Fruit fly (Drosophila melanogaster) whole organism, prepupa: ENCODE data around the gene Gga.

ENCODE experiments used
- CG10631 ChIP-seq: fragments of 200-800 bp; sonication (Bioruptor generic); optimal IDR thresholded peaks from 2 replicates; lab custom pipeline; 2016; ENCODE audit warnings: missing biosample characterization, missing genetic modification characterization
- CG10669 ChIP-seq: fragments of 200-800 bp; sonication (Bioruptor generic); optimal IDR thresholded peaks from 3 replicates; lab custom pipeline; 2018; ENCODE audit warnings: missing biosample characterization, mild to moderate bottlenecking, missing genetic modification characterization, moderate library complexity
- CG11294 ChIP-seq: fragments of 200-800 bp; sonication (Bioruptor generic); IDR thresholded peaks from 2 replicates; pipeline ENCODE4 v1.3.6; 2022; ENCODE audit warnings: missing biosample characterization, missing genetic modification characterization
- CG11762 ChIP-seq: fragments of 200-800 bp; sonication (Bioruptor generic); optimal IDR thresholded peaks from 3 replicates; lab custom pipeline; 2016; ENCODE audit warnings: missing biosample characterization, missing genetic modification characterization; ENCODE audit not compliant: insufficient read depth
- CG11902 ChIP-seq: fragments of 200-800 bp; sonication (Bioruptor generic); optimal IDR thresholded peaks from 3 replicates; lab custom pipeline; 2016; ENCODE audit warnings: missing biosample characterization, missing genetic modification characterization
- CG1621 ChIP-seq: fragments of 200-800 bp; sonication (Bioruptor generic); optimal IDR thresholded peaks from 3 replicates; lab custom pipeline; 2018; ENCODE audit warnings: missing biosample characterization, mild to moderate bottlenecking, missing genetic modification characterization
- CG16779 ChIP-seq: fragments of 200-800 bp; sonication (Bioruptor generic); optimal IDR thresholded peaks from 3 replicates; lab custom pipeline; 2017; ENCODE audit warnings: missing biosample characterization, mild to moderate bottlenecking, missing genetic modification characterization
- CG3032 ChIP-seq: fragments of 200-800 bp; optimal IDR thresholded peaks from 2 replicates; lab custom pipeline; 2019; ENCODE audit warnings: missing biosample characterization, mild to moderate bottlenecking, missing genetic modification characterization, moderate library complexity
- CG31627 ChIP-seq: fragments of 200-800 bp; sonication (Bioruptor generic); optimal IDR thresholded peaks from 3 replicates; lab custom pipeline; 2016; ENCODE audit warnings: missing biosample characterization, missing genetic modification characterization
- CG34406 ChIP-seq: fragments of 200-800 bp; sonication (Bioruptor generic); optimal IDR thresholded peaks from 3 replicates; lab custom pipeline; 2016; ENCODE audit warnings: missing biosample characterization, missing genetic modification characterization
- CG3919 ChIP-seq: fragments of 200-800 bp; sonication (Bioruptor generic); optimal IDR thresholded peaks from 3 replicates; lab custom pipeline; 2016; ENCODE audit warnings: missing biosample characterization, missing genetic modification characterization
- CG6792 ChIP-seq: fragments of 200-800 bp; sonication (Bioruptor generic); optimal IDR thresholded peaks from 3 replicates; lab custom pipeline; 2016; ENCODE audit warnings: missing biosample characterization, missing genetic modification characterization
- CG6854 ChIP-seq: fragments of 200-800 bp; sonication (Bioruptor generic); optimal IDR thresholded peaks from 2 replicates; lab custom pipeline; 2017; ENCODE audit warnings: missing biosample characterization, mild to moderate bottlenecking, missing genetic modification characterization
- CG8119 ChIP-seq: fragments of 200-800 bp; sonication (Bioruptor generic); IDR thresholded peaks from 3 replicates; pipeline ENCODE4 v1.3.6; 2022; ENCODE audit warnings: missing biosample characterization, missing genetic modification characterization
- CG8632 ChIP-seq: fragments of 200-800 bp; sonication (Bioruptor generic); optimal IDR thresholded peaks from 3 replicates; lab custom pipeline; 2016; ENCODE audit warnings: missing biosample characterization, missing genetic modification characterization
- Eip78C ChIP-seq: fragments of 200-800 bp; sonication (Bioruptor generic); peaks from one replicate; lab custom pipeline; 2016; ENCODE audit warnings: missing biosample characterization, missing genetic modification characterization
- Eip93F ChIP-seq: fragments of 200-800 bp; sonication (Bioruptor generic); optimal IDR thresholded peaks from 2 replicates; lab custom pipeline; 2016; ENCODE audit warnings: missing biosample characterization, mild to moderate bottlenecking, missing genetic modification characterization
- Gug ChIP-seq: fragments of 200-800 bp; sonication (Bioruptor generic); IDR thresholded peaks from 2 replicates; pipeline ENCODE4 v1.3.6; 2022; ENCODE audit warnings: missing biosample characterization, missing genetic modification characterization
- Hr38 ChIP-seq: sonication (Bioruptor generic); optimal IDR thresholded peaks from 2 replicates; lab custom pipeline; 2016; ENCODE audit warnings: missing biosample characterization, missing genetic modification characterization
- Hr39 ChIP-seq: fragments of 200-800 bp; sonication (Bioruptor generic); optimal IDR thresholded peaks from 2 replicates; lab custom pipeline; 2016; ENCODE audit warnings: missing biosample characterization, missing genetic modification characterization
- Hr4 ChIP-seq: fragments of 200-800 bp; sonication (Bioruptor generic); optimal IDR thresholded peaks from 3 replicates; lab custom pipeline; 2016; ENCODE audit warnings: missing biosample characterization, missing genetic modification characterization
- Lpt ChIP-seq: fragments of 200-800 bp; sonication (Bioruptor generic); optimal IDR thresholded peaks from 3 replicates; lab custom pipeline; 2016; ENCODE audit warnings: missing biosample characterization, missing genetic modification characterization
- Met ChIP-seq: fragments of 200-800 bp; sonication (Bioruptor generic); optimal IDR thresholded peaks from 3 replicates; lab custom pipeline; 2016; ENCODE audit warnings: missing biosample characterization, missing genetic modification characterization
- Smox ChIP-seq: fragments of 200-800 bp; sonication (Bioruptor generic); optimal IDR thresholded peaks from 3 replicates; lab custom pipeline; 2016; ENCODE audit warnings: missing biosample characterization, missing genetic modification characterization
- Sox102F ChIP-seq: fragments of 200-800 bp; sonication (Bioruptor generic); optimal IDR thresholded peaks from 2 replicates; lab custom pipeline; 2016; ENCODE audit warnings: missing biosample characterization, mild to moderate bottlenecking, missing genetic modification characterization
- Sox15 ChIP-seq: fragments of 200-800 bp; sonication (Bioruptor generic); optimal IDR thresholded peaks from 3 replicates; lab custom pipeline; 2016; ENCODE audit warnings: missing biosample characterization, missing genetic modification characterization
- achi ChIP-seq: fragments of 200-800 bp; sonication (Bioruptor generic); optimal IDR thresholded peaks from 3 replicates; lab custom pipeline; 2016; ENCODE audit warnings: missing biosample characterization, missing genetic modification characterization
- acj6 ChIP-seq: fragments of 200-800 bp; sonication (Bioruptor generic); optimal IDR thresholded peaks from 3 replicates; lab custom pipeline; 2016; ENCODE audit warnings: missing biosample characterization, missing genetic modification characterization
- dac ChIP-seq: fragments of 200-800 bp; sonication (Bioruptor generic); optimal IDR thresholded peaks from 2 replicates; lab custom pipeline; 2017; ENCODE audit warnings: missing biosample characterization, mild to moderate bottlenecking, missing genetic modification characterization
- dsx ChIP-seq: fragments of 200-800 bp; optimal IDR thresholded peaks from 3 replicates; lab custom pipeline; 2019; ENCODE audit warnings: missing biosample characterization, mild to moderate bottlenecking, missing genetic modification characterization, moderate library complexity; ENCODE audit not compliant: poor library complexity, severe bottlenecking
- eg ChIP-seq: fragments of 200-800 bp; sonication (Bioruptor generic); IDR thresholded peaks from 3 replicates; pipeline ENCODE4 v1.3.6; 2022; ENCODE audit warnings: missing biosample characterization, missing genetic modification characterization
- esn ChIP-seq: fragments of 200-800 bp; sonication (Bioruptor generic); optimal IDR thresholded peaks from 2 replicates; lab custom pipeline; 2016; ENCODE audit warnings: missing biosample characterization, mild to moderate bottlenecking, missing genetic modification characterization, moderate library complexity
- fd59A ChIP-seq: fragments of 200-800 bp; sonication (Bioruptor generic); optimal IDR thresholded peaks from 2 replicates; lab custom pipeline; 2017; ENCODE audit warnings: missing biosample characterization, mild to moderate bottlenecking, missing genetic modification characterization, missing genetic modification reagents
- fkh ChIP-seq: fragments of 200-800 bp; sonication (Bioruptor generic); optimal IDR thresholded peaks from 3 replicates; lab custom pipeline; 2017; ENCODE audit warnings: missing biosample characterization, mild to moderate bottlenecking, missing genetic modification characterization, moderate library complexity
- lz ChIP-seq: fragments of 200-800 bp; sonication (Bioruptor generic); optimal IDR thresholded peaks from 3 replicates; lab custom pipeline; 2016; ENCODE audit warnings: missing biosample characterization, missing genetic modification characterization
- net ChIP-seq: fragments of 200-800 bp; sonication (Bioruptor generic); optimal IDR thresholded peaks from 3 replicates; lab custom pipeline; 2016; ENCODE audit warnings: missing biosample characterization, missing genetic modification characterization
- salr ChIP-seq, 2 experiments: fragments of 200-800 bp; sonication (Bioruptor generic); optimal IDR thresholded peaks; 3 replicates each; lab custom pipeline; 2016 to 2018; ENCODE audit warnings: missing biosample characterization in 2 of 2, missing genetic modification characterization in 2 of 2, mild to moderate bottlenecking in 1 of 2
- spab ChIP-seq: fragments of 200-800 bp; sonication (Bioruptor generic); optimal IDR thresholded peaks from 2 replicates; lab custom pipeline; 2017; ENCODE audit warnings: missing biosample characterization, mild to moderate bottlenecking, missing genetic modification characterization, missing genetic modification reagents
- ss ChIP-seq, 2 experiments: fragments of 200-800 bp; sonication (Bioruptor generic); optimal IDR thresholded peaks; 2 replicates in 1 of 2; 3 replicates in 1 of 2; lab custom pipeline; 2017 to 2018; ENCODE audit warnings: mild to moderate bottlenecking in 2 of 2, missing biosample characterization in 2 of 2, missing genetic modification characterization in 2 of 2, moderate library complexity in 1 of 2
- svp ChIP-seq: fragments of 200-800 bp; sonication (Bioruptor generic); peaks from one replicate; lab custom pipeline; 2016; ENCODE audit warnings: missing biosample characterization, missing genetic modification characterization
- topi ChIP-seq: fragments of 200-800 bp; sonication (Bioruptor generic); optimal IDR thresholded peaks from 3 replicates; lab custom pipeline; 2016; ENCODE audit warnings: missing biosample characterization, missing genetic modification characterization

Gga gene

dm6 chrX:9640690-9641149, 39.9 kb downstream of the Gga start (continued):
- TF ChIP-seq dsx: peak; percentile 87
- peak; percentile 93 for TF ChIP-seq CG3919 (GFP tag; lab: Kevin White, UChicago)
- peak; percentile 92 for TF ChIP-seq Met (GFP tag; lab: Kevin White, UChicago)
- TF ChIP-seq Hr4 (GFP tag; lab: Kevin White, UChicago): peak; percentile 96
- TF ChIP-seq fd59A (GFP tag; lab: Kevin White, UChicago): peak; percentile 76
- TF ChIP-seq Hr38 (GFP tag; lab: Kevin White, UChicago): peak; percentile 6
- peak; percentile 93 for TF ChIP-seq CG34406
- TF ChIP-seq CG16779 (tag; lab: Kevin White, UChicago): peak; percentile 92
- TF ChIP-seq CG3032: peak; percentile 85
- peak; percentile 82 for TF ChIP-seq CG10631 (GFP tag; lab: Kevin White, UChicago)
- peak; percentile 92 for TF ChIP-seq lz (GFP tag; lab: Kevin White, UChicago)
- TF ChIP-seq spab: peak; percentile 67
- TF ChIP-seq acj6: peak; percentile 88
- peak; percentile 93 for TF ChIP-seq topi
- TF ChIP-seq Eip93F (GFP tag; lab: Kevin White, UChicago): peak; percentile 84
- TF ChIP-seq CG11762 (GFP tag; lab: Kevin White, UChicago): peak; percentile 88
- peak; percentile 87 for TF ChIP-seq achi (GFP tag; lab: Kevin White, UChicago)
- peak; percentile 76 for TF ChIP-seq CG11902
- peak; percentile 89 for TF ChIP-seq dac (GFP tag; lab: Kevin White, UChicago)
- peak; percentile 96 for TF ChIP-seq CG8119 (GFP tag; lab: Robert Waterston, UW)
- peak; percentile 81 for TF ChIP-seq Sox15 (GFP tag; lab: Kevin White, UChicago)
- peak; percentile 90 for TF ChIP-seq Gug
- peak; percentile 70 to 81 for TF ChIP-seq salr (GFP tag; optimal IDR thresholded peaks at IDR 0.05; lab: Kevin White, UChicago)
- peak; percentile 85 for TF ChIP-seq Hr39 (GFP tag; lab: Kevin White, UChicago)
- TF ChIP-seq net (GFP tag; lab: Kevin White, UChicago): peak; percentile 94
- peak; percentile 92 for TF ChIP-seq CG11294 (GFP tag; lab: Robert Waterston, UW)
- peak; percentile 74 to 87 for TF ChIP-seq ss (GFP tag; optimal IDR thresholded peaks at IDR 0.05; lab: Kevin White, UChicago)
- TF ChIP-seq svp: peak; percentile 94
- peak; percentile 94 for TF ChIP-seq Sox102F
- TF ChIP-seq CG10669 (GFP tag; lab: Kevin White, UChicago): peak; percentile 85
- peak; percentile 97 for TF ChIP-seq eg (GFP tag; lab: Robert Waterston, UW)
- TF ChIP-seq Eip78C: peak; percentile 98
- peak; percentile 84 for TF ChIP-seq CG1621 (tag; lab: Kevin White, UChicago)
- TF ChIP-seq Lpt (GFP tag; lab: Kevin White, UChicago): peak; percentile 94
- peak; percentile 91 for TF ChIP-seq CG6792
- peak; percentile 75 for TF ChIP-seq CG6854 (GFP tag; lab: Kevin White, UChicago)

- TF ChIP-seq acj6: peak; percentile 10
- peak; percentile 66 for TF ChIP-seq Eip78C
- peak; percentile 3 for TF ChIP-seq CG10631 (GFP tag; lab: Kevin White, UChicago)
- TF ChIP-seq eg (GFP tag; lab: Robert Waterston, UW): no peak
- TF ChIP-seq achi (GFP tag; lab: Kevin White, UChicago): no peak
- TF ChIP-seq CG6854 (GFP tag; lab: Kevin White, UChicago): no peak
- TF ChIP-seq CG8632 (GFP tag; lab: Kevin White, UChicago): peak; percentile 14
- TF ChIP-seq svp: peak; percentile 82
- TF ChIP-seq Met (GFP tag; lab: Kevin White, UChicago): peak; percentile 40
- peak; percentile 26 for TF ChIP-seq esn
- TF ChIP-seq Hr38 (GFP tag; lab: Kevin White, UChicago): no peak
- TF ChIP-seq Smox (GFP tag; lab: Kevin White, UChicago): peak; percentile 28
- peak; percentile 7 for TF ChIP-seq topi
- peak; percentile 14 for TF ChIP-seq CG31627 (GFP tag; lab: Kevin White, UChicago)
- TF ChIP-seq fkh: peak; percentile 53
These were observed 40.4 kb downstream of the Gga start for dm6 chrX:9641184-9641772.
